Fruit fly (Drosophila melanogaster) whole organism, embryonic: Measurements from ENCODE around the gene dgt1.

Experiments used
- B-H2 ChIP-seq: fragments of 200-800 bp; sonication (Bioruptor generic); optimal IDR thresholded peaks from 2 replicates; lab custom pipeline; 2018; ENCODE audit warnings: missing biosample characterization, mild to moderate bottlenecking, missing genetic modification characterization
- Blimp-1 ChIP-seq: fragments of 200-800 bp; sonication (Bioruptor generic); optimal IDR thresholded peaks from 3 replicates; lab custom pipeline; 2018; ENCODE audit warnings: missing biosample characterization, missing genetic modification characterization, mild to moderate bottlenecking, moderate library complexity, missing genetic modification reagents
- CG10209 ChIP-seq: fragments of 200-800 bp; sonication (Bioruptor generic); optimal IDR thresholded peaks from 3 replicates; lab custom pipeline; 2017; ENCODE audit warnings: missing biosample characterization, mild to moderate bottlenecking, missing genetic modification characterization, missing genetic modification reagents
- CG10654 ChIP-seq: fragments of 200-800 bp; sonication (Bioruptor generic); optimal IDR thresholded peaks from 2 replicates; lab custom pipeline; 2016; ENCODE audit warnings: missing biosample characterization, missing genetic modification characterization
- CG11723 ChIP-seq: fragments of 200-800 bp; sonication (Bioruptor generic); optimal IDR thresholded peaks from 2 replicates; lab custom pipeline; 2017; ENCODE audit warnings: missing biosample characterization, mild to moderate bottlenecking, missing genetic modification characterization
- CG12744 ChIP-seq: fragments of 200-800 bp; sonication (Bioruptor generic); optimal IDR thresholded peaks from 2 replicates; lab custom pipeline; 2016; ENCODE audit warnings: missing biosample characterization, missing genetic modification characterization
- CG13296 ChIP-seq: fragments of 200-800 bp; sonication (Bioruptor generic); optimal IDR thresholded peaks from 3 replicates; lab custom pipeline; 2018; ENCODE audit warnings: missing biosample characterization, mild to moderate bottlenecking, missing genetic modification characterization
- CG13624 ChIP-seq: fragments of 200-800 bp; sonication (Bioruptor generic); optimal IDR thresholded peaks from 2 replicates; lab custom pipeline; 2016; ENCODE audit warnings: missing biosample characterization, missing genetic modification characterization
- CG14014 ChIP-seq: fragments of 200-800 bp; sonication (Bioruptor generic); IDR thresholded peaks from 2 replicates; pipeline ENCODE4 v1.3.6; 2022; ENCODE audit warnings: missing biosample characterization, missing genetic modification characterization
- CG14710 ChIP-seq: fragments of 200-800 bp; sonication (Bioruptor generic); optimal IDR thresholded peaks from 3 replicates; lab custom pipeline; 2019; ENCODE audit warnings: missing biosample characterization, mild to moderate bottlenecking, missing genetic modification characterization, moderate library complexity
- CG1529 ChIP-seq: fragments of 200-800 bp; sonication (Bioruptor generic); optimal IDR thresholded peaks from 3 replicates; lab custom pipeline; 2018; ENCODE audit warnings: missing biosample characterization, missing genetic modification characterization
- CG18599 ChIP-seq: fragments of 200-800 bp; sonication (Bioruptor generic); optimal IDR thresholded peaks from 3 replicates; lab custom pipeline; 2017; ENCODE audit warnings: missing biosample characterization, missing genetic modification characterization, mild to moderate bottlenecking, moderate library complexity, missing genetic modification reagents
- CG2129 ChIP-seq: fragments of 200-800 bp; sonication (Bioruptor generic); IDR thresholded peaks from 2 replicates; pipeline ENCODE4 v1.3.6; 2022; ENCODE audit warnings: missing biosample characterization, missing genetic modification characterization; ENCODE audit not compliant: partially characterized antibody
- CG31224 ChIP-seq: fragments of 200-800 bp; sonication (Bioruptor generic); IDR thresholded peaks from 2 replicates; pipeline ENCODE4 v1.3.6; 2022; ENCODE audit warnings: missing biosample characterization, missing genetic modification characterization
- CG3995 ChIP-seq: fragments of 200-800 bp; sonication (Bioruptor generic); optimal IDR thresholded peaks from 3 replicates; lab custom pipeline; 2016; ENCODE audit warnings: missing biosample characterization, missing genetic modification characterization
- CG4360 ChIP-seq: fragments of 200-800 bp; sonication (Bioruptor generic); IDR thresholded peaks from 2 replicates; pipeline ENCODE4 v1.3.6; 2022; ENCODE audit warnings: missing biosample characterization, missing genetic modification characterization
- CG4854 ChIP-seq: fragments of 200-800 bp; sonication (Bioruptor generic); optimal IDR thresholded peaks from 2 replicates; lab custom pipeline; 2016; ENCODE audit warnings: missing biosample characterization, missing genetic modification characterization, inconsistent platforms
- CG5245 ChIP-seq: fragments of 200-800 bp; sonication (Bioruptor generic); optimal IDR thresholded peaks from 3 replicates; lab custom pipeline; 2016; ENCODE audit warnings: missing biosample characterization, missing genetic modification characterization
- CG6654 ChIP-seq: fragments of 200-800 bp; sonication (Bioruptor generic); optimal IDR thresholded peaks from 2 replicates; lab custom pipeline; 2017; ENCODE audit warnings: missing biosample characterization, mild to moderate bottlenecking, missing genetic modification characterization
- CG6813 ChIP-seq: fragments of 200-800 bp; sonication (Bioruptor generic); optimal IDR thresholded peaks from 2 replicates; lab custom pipeline; 2017; ENCODE audit warnings: missing biosample characterization, missing genetic modification characterization, mild to moderate bottlenecking, moderate library complexity, missing genetic modification reagents
- CG7372 ChIP-seq: fragments of 200-800 bp; sonication (Bioruptor generic); IDR thresholded peaks from 2 replicates; pipeline ENCODE4 v1.3.6; 2022; ENCODE audit warnings: missing biosample characterization, missing genetic modification characterization
- CG7963 ChIP-seq: fragments of 200-800 bp; sonication (Bioruptor generic); IDR thresholded peaks from 3 replicates; pipeline ENCODE4 v1.3.6; 2022; ENCODE audit warnings: missing biosample characterization, missing genetic modification characterization; ENCODE audit not compliant: partially characterized antibody
- D19A ChIP-seq: fragments of 200-800 bp; optimal IDR thresholded peaks from 3 replicates; lab custom pipeline; 2019; ENCODE audit warnings: missing biosample characterization, mild to moderate bottlenecking, missing genetic modification characterization, moderate library complexity
- Dll ChIP-seq: fragments of 200-800 bp; sonication (Bioruptor generic); IDR thresholded peaks from 4 replicates; pipeline ENCODE4 v1.3.6; 2022; ENCODE audit warnings: missing biosample characterization, missing genetic modification characterization; ENCODE audit not compliant: partially characterized antibody
- Ets65A ChIP-seq: fragments of 200-800 bp; sonication (Bioruptor generic); peaks from one replicate; lab custom pipeline; 2016; ENCODE audit warnings: missing biosample characterization, missing genetic modification characterization
- Hey ChIP-seq: fragments of 200-800 bp; sonication (Bioruptor generic); optimal IDR thresholded peaks from 3 replicates; lab custom pipeline; 2018; ENCODE audit warnings: missing biosample characterization, mild to moderate bottlenecking, missing genetic modification characterization
- Mes4 ChIP-seq: fragments of 200-800 bp; sonication (Bioruptor generic); optimal IDR thresholded peaks from 2 replicates; lab custom pipeline; 2016; ENCODE audit warnings: missing biosample characterization, missing genetic modification characterization
- Mrtf ChIP-seq: fragments of 200-800 bp; sonication (Bioruptor generic); IDR thresholded peaks from 3 replicates; pipeline ENCODE4 v1.3.6; 2022; ENCODE audit warnings: missing biosample characterization, missing genetic modification characterization
- Myb ChIP-seq: fragments of 200-800 bp; sonication (Bioruptor generic); optimal IDR thresholded peaks from 2 replicates; lab custom pipeline; 2016; ENCODE audit warnings: missing biosample characterization, missing genetic modification characterization
- Ravus ChIP-seq: fragments of 200-800 bp; sonication (Bioruptor generic); IDR thresholded peaks from 2 replicates; pipeline ENCODE4 v1.3.6; 2022; ENCODE audit warnings: missing biosample characterization, missing genetic modification characterization
- Sox100B ChIP-seq: fragments of 200-800 bp; sonication (Bioruptor generic); optimal IDR thresholded peaks from 3 replicates; lab custom pipeline; 2018; ENCODE audit warnings: missing biosample characterization, mild to moderate bottlenecking, missing genetic modification characterization
- TFAM ChIP-seq: fragments of 200-800 bp; sonication (Bioruptor generic); optimal IDR thresholded peaks from 2 replicates; lab custom pipeline; 2017; ENCODE audit warnings: missing biosample characterization, missing genetic modification characterization, inconsistent platforms
- Usf ChIP-seq: fragments of 200-800 bp; sonication (Bioruptor generic); optimal IDR thresholded peaks from 2 replicates; lab custom pipeline; 2017; ENCODE audit warnings: missing genotype, missing biosample characterization, missing genetic modification characterization
- ap ChIP-seq: fragments of 200-800 bp; sonication (Bioruptor generic); IDR thresholded peaks from 2 replicates; pipeline ENCODE4 v1.3.6; 2022; ENCODE audit warnings: missing biosample characterization, missing genetic modification characterization
- bbx ChIP-seq: fragments of 200-800 bp; sonication (Bioruptor generic); IDR thresholded peaks from 2 replicates; pipeline ENCODE4 v1.3.6; 2022; ENCODE audit warnings: missing biosample characterization, missing genetic modification characterization; ENCODE audit not compliant: partially characterized antibody
- btn ChIP-seq: fragments of 200-800 bp; sonication (Bioruptor generic); optimal IDR thresholded peaks from 2 replicates; lab custom pipeline; 2016; ENCODE audit warnings: missing biosample characterization, missing genetic modification characterization
- chn ChIP-seq: fragments of 200-800 bp; sonication (Bioruptor generic); optimal IDR thresholded peaks from 2 replicates; lab custom pipeline; 2016; ENCODE audit warnings: missing biosample characterization, missing genetic modification characterization
- danr ChIP-seq: fragments of 200-800 bp; sonication (Bioruptor generic); IDR thresholded peaks from 2 replicates; pipeline ENCODE4 v1.3.6; 2022; ENCODE audit warnings: missing biosample characterization, missing genetic modification characterization
- fd102C ChIP-seq: fragments of 200-800 bp; sonication (Bioruptor generic); optimal IDR thresholded peaks from 2 replicates; lab custom pipeline; 2018; ENCODE audit warnings: missing biosample characterization, mild to moderate bottlenecking, missing genetic modification characterization, moderate library complexity
- fd64A ChIP-seq: fragments of 200-800 bp; sonication (Bioruptor generic); optimal IDR thresholded peaks from 3 replicates; lab custom pipeline; 2018; ENCODE audit warnings: missing biosample characterization, mild to moderate bottlenecking, missing genetic modification characterization
- gcm ChIP-seq: fragments of 200-800 bp; sonication (Bioruptor generic); optimal IDR thresholded peaks from 2 replicates; lab custom pipeline; 2019; ENCODE audit warnings: missing biosample characterization, mild to moderate bottlenecking, missing genetic modification characterization, moderate library complexity
- grau ChIP-seq: fragments of 200-800 bp; optimal IDR thresholded peaks from 3 replicates; lab custom pipeline; 2019; ENCODE audit warnings: missing biosample characterization, mild to moderate bottlenecking, missing genetic modification characterization, moderate library complexity
- gro ChIP-seq: fragments of 200-800 bp; sonication (Bioruptor generic); optimal IDR thresholded peaks from 2 replicates; lab custom pipeline; 2016; ENCODE audit warnings: missing biosample characterization, missing genetic modification characterization
- kah ChIP-seq: fragments of 200-800 bp; sonication (Bioruptor generic); optimal IDR thresholded peaks from 2 replicates; lab custom pipeline; 2018; ENCODE audit warnings: missing biosample characterization, mild to moderate bottlenecking, missing genetic modification characterization
- pan ChIP-seq, 4 experiments: fragments of >200 bp in 3 of 4; fragments of 200-800 bp in 1 of 4; sonication (Bioruptor generic) in 1 of 4; optimal IDR thresholded peaks in 3 of 4; IDR thresholded peaks in 1 of 4; 2 replicates each; pipeline versions ENCODE4 v1.3.6 to Lab custom; 2017 to 2022; ENCODE audit warnings: missing biosample characterization in 2 of 4, missing genetic modification characterization in 2 of 4, mixed read lengths in 1 of 4
- pros ChIP-seq: fragments of 200-800 bp; sonication (Bioruptor generic); optimal IDR thresholded peaks from 3 replicates; lab custom pipeline; 2019; ENCODE audit warnings: missing biosample characterization, mild to moderate bottlenecking, missing genetic modification characterization, moderate library complexity
- slou ChIP-seq: fragments of 200-800 bp; sonication (Bioruptor generic); optimal IDR thresholded peaks from 3 replicates; lab custom pipeline; 2016; ENCODE audit warnings: missing biosample characterization, missing genetic modification characterization
- tna ChIP-seq: fragments of 200-800 bp; sonication (Bioruptor generic); IDR thresholded peaks from 2 replicates; pipeline ENCODE4 v1.3.6; 2022; ENCODE audit warnings: missing biosample characterization, missing genetic modification characterization; ENCODE audit not compliant: partially characterized antibody
- twi ChIP-seq: fragments of 200-800 bp; optimal IDR thresholded peaks from 2 replicates; lab custom pipeline; 2019; ENCODE audit warnings: missing biosample characterization, mild to moderate bottlenecking, missing genetic modification characterization, moderate library complexity

The dgt1 gene

dm6 chr3R:29868676-29869349 is 11.5 kb upstream of the dgt1 start, which contains the start of gene Zip99C (continued):
- TF ChIP-seq tna (GFP tag; lab: Robert Waterston, UW): 0 out of 2 replicates have a peak, but pooled peaks have one; percentile 63
- no peak for TF ChIP-seq B-H2 (GFP tag; lab: Kevin White, UChicago)
- TF ChIP-seq gro (GFP tag; lab: Kevin White, UChicago): peak; percentile 6
- no peak for TF ChIP-seq CG13624 (GFP tag; lab: Kevin White, UChicago)
- peak; percentile 54 for TF ChIP-seq chn (GFP tag; lab: Kevin White, UChicago)
- TF ChIP-seq pan (optimal IDR thresholded peaks at IDR 0.05; lab: Kevin White, UChicago): no peak
- TF ChIP-seq pan (GFP tag; optimal IDR thresholded peaks at IDR 0.05 in 1 of 2, IDR thresholded peaks at IDR 0.05 in 1 of 2): no peak
- TF ChIP-seq Myb (GFP tag; lab: Kevin White, UChicago): peak; percentile 36
- TF ChIP-seq fd102C (GFP tag; lab: Kevin White, UChicago): no peak
- TF ChIP-seq Dll (GFP tag; lab: Robert Waterston, UW): peak; percentile 98
- no peak for TF ChIP-seq CG12744 (GFP tag; lab: Kevin White, UChicago)
- TF ChIP-seq Blimp-1: no peak
- TF ChIP-seq gcm (GFP tag; lab: Kevin White, UChicago): no peak
- peak; percentile 18 for TF ChIP-seq Usf
- peak; percentile 81 for TF ChIP-seq CG14710
- no peak for TF ChIP-seq Hey (tag; lab: Kevin White, UChicago)
- no peak for TF ChIP-seq kah (GFP tag; lab: Kevin White, UChicago)
- TF ChIP-seq CG13296: peak; percentile 1
- no peak for TF ChIP-seq CG4854 (GFP tag; lab: Kevin White, UChicago)
- peak; percentile 58 for TF ChIP-seq CG4360
- TF ChIP-seq CG6654 (GFP tag; lab: Kevin White, UChicago): no peak
- TF ChIP-seq grau (tag; lab: Kevin White, UChicago): peak; percentile 41
- TF ChIP-seq ap (GFP tag; lab: Robert Waterston, UW): no peak
- peak; percentile 17 for TF ChIP-seq slou (GFP tag; lab: Kevin White, UChicago)
- peak; percentile 16 for TF ChIP-seq twi (tag; lab: Kevin White, UChicago)
- no peak for TF ChIP-seq CG1529 (GFP tag; lab: Kevin White, UChicago)
- TF ChIP-seq bbx (GFP tag; lab: Robert Waterston, UW): peak; percentile 87
- no peak for TF ChIP-seq CG7372 (GFP tag; lab: Robert Waterston, UW)
- no peak for TF ChIP-seq Mrtf (GFP tag; lab: Robert Waterston, UW)
- peak; percentile 70 for TF ChIP-seq CG18599 (GFP tag; lab: Kevin White, UChicago)
- peak; percentile 36 for TF ChIP-seq Ets65A (GFP tag; lab: Kevin White, UChicago)
- no peak for TF ChIP-seq CG11723 (GFP tag; lab: Kevin White, UChicago)
- TF ChIP-seq D19A (tag; lab: Kevin White, UChicago): no peak
- TF ChIP-seq pros (GFP tag; lab: Kevin White, UChicago): no peak
- TF ChIP-seq danr: no peak
- no peak for TF ChIP-seq CG5245 (GFP tag; lab: Kevin White, UChicago)
- no peak for TF ChIP-seq CG6813 (GFP tag; lab: Kevin White, UChicago)
- no peak for TF ChIP-seq Mes4
- peak; percentile 79; the same call in 1 of the 2 replicates for TF ChIP-seq CG2129
- peak; percentile 29 for TF ChIP-seq CG3995 (GFP tag; lab: Kevin White, UChicago)
- TF ChIP-seq btn (GFP tag; lab: Kevin White, UChicago): no peak
- TF ChIP-seq CG7963 (GFP tag; lab: Robert Waterston, UW): peak; percentile 59; the same call in 2 of the 3 replicates
- TF ChIP-seq CG14014: no peak
- no peak for TF ChIP-seq CG31224
- TF ChIP-seq Sox100B (GFP tag; lab: Kevin White, UChicago): no peak
- TF ChIP-seq fd64A (GFP tag; lab: Kevin White, UChicago): no peak
- no peak for TF ChIP-seq TFAM (GFP tag; lab: Kevin White, UChicago)
- TF ChIP-seq Ravus (GFP tag; lab: Robert Waterston, UW): no peak
- peak; percentile 8 for TF ChIP-seq CG10654 (GFP tag; lab: Kevin White, UChicago)
- peak; percentile 16 for TF ChIP-seq CG10209 (GFP tag; lab: Kevin White, UChicago)
